Fruit fly (Drosophila melanogaster) whole organism, embryonic: ENCODE data around the gene dgt6.

Experiments
- Ada2b ChIP-seq: fragments of 200-800 bp; sonication (Bioruptor generic); IDR thresholded peaks from 2 replicates; pipeline ENCODE4 v1.3.6; 2022; ENCODE audit warnings: missing biosample characterization, missing genetic modification characterization
- Atf-2 ChIP-seq: fragments of 200-800 bp; sonication (Bioruptor generic); optimal IDR thresholded peaks from 2 replicates; lab custom pipeline; 2016; ENCODE audit warnings: missing biosample characterization, missing genetic modification characterization
- Bteb2 ChIP-seq: fragments of 200-800 bp; sonication (Bioruptor generic); optimal IDR thresholded peaks from 2 replicates; lab custom pipeline; 2016; ENCODE audit warnings: missing biosample characterization, missing genetic modification characterization
- CG10209 ChIP-seq: fragments of 200-800 bp; sonication (Bioruptor generic); optimal IDR thresholded peaks from 3 replicates; lab custom pipeline; 2017; ENCODE audit warnings: missing biosample characterization, mild to moderate bottlenecking, missing genetic modification characterization, missing genetic modification reagents
- CG10431 ChIP-seq: fragments of 200-800 bp; sonication (Bioruptor generic); optimal IDR thresholded peaks from 3 replicates; lab custom pipeline; 2018; ENCODE audit warnings: missing biosample characterization, mild to moderate bottlenecking, missing genetic modification characterization
- CG10543 ChIP-seq: fragments of 200-800 bp; sonication (Bioruptor generic); optimal IDR thresholded peaks from 3 replicates; lab custom pipeline; 2017; ENCODE audit warnings: missing biosample characterization, mild to moderate bottlenecking, missing genetic modification characterization, moderate library complexity
- CG12391 ChIP-seq: fragments of 200-800 bp; sonication (Bioruptor generic); optimal IDR thresholded peaks from 3 replicates; lab custom pipeline; 2018; ENCODE audit warnings: missing biosample characterization, mild to moderate bottlenecking, missing genetic modification characterization, moderate library complexity
- CG14014 ChIP-seq: fragments of 200-800 bp; sonication (Bioruptor generic); IDR thresholded peaks from 2 replicates; pipeline ENCODE4 v1.3.6; 2022; ENCODE audit warnings: missing biosample characterization, missing genetic modification characterization
- CG14710 ChIP-seq: fragments of 200-800 bp; sonication (Bioruptor generic); optimal IDR thresholded peaks from 3 replicates; lab custom pipeline; 2019; ENCODE audit warnings: missing biosample characterization, mild to moderate bottlenecking, missing genetic modification characterization, moderate library complexity
- CG14965 ChIP-seq: fragments of 200-800 bp; sonication (Bioruptor generic); optimal IDR thresholded peaks from 2 replicates; lab custom pipeline; 2016; ENCODE audit warnings: missing biosample characterization, missing genetic modification characterization, borderline replicate concordance
- CG15011 ChIP-seq: fragments of 200-800 bp; sonication (Bioruptor generic); optimal IDR thresholded peaks from 3 replicates; lab custom pipeline; 2018; ENCODE audit warnings: missing biosample characterization, mild to moderate bottlenecking, missing genetic modification characterization
- CG15514 ChIP-seq: fragments of 200-800 bp; sonication (Bioruptor generic); optimal IDR thresholded peaks from 3 replicates; lab custom pipeline; 2017; ENCODE audit warnings: missing biosample characterization, missing genetic modification characterization, mild to moderate bottlenecking, moderate library complexity, missing genetic modification reagents
- CG17361 ChIP-seq: fragments of 200-800 bp; sonication (Bioruptor generic); IDR thresholded peaks from 3 replicates; pipeline ENCODE4 v1.3.6; 2022; ENCODE audit warnings: missing biosample characterization, missing genetic modification characterization
- CG2202 ChIP-seq: fragments of 200-800 bp; sonication (Bioruptor generic); optimal IDR thresholded peaks from 2 replicates; lab custom pipeline; 2018; ENCODE audit warnings: missing biosample characterization, mild to moderate bottlenecking, missing genetic modification characterization
- CG32767 ChIP-seq: fragments of 200-800 bp; sonication (Bioruptor generic); IDR thresholded peaks from 2 replicates; pipeline ENCODE4 v1.3.6; 2022; ENCODE audit warnings: missing biosample characterization, missing genetic modification characterization
- CG3847 ChIP-seq: fragments of 200-800 bp; sonication (Bioruptor generic); IDR thresholded peaks from 2 replicates; pipeline ENCODE4 v1.3.6; 2022; ENCODE audit warnings: missing biosample characterization, missing genetic modification characterization
- CG6683 ChIP-seq: fragments of 200-800 bp; sonication (Bioruptor generic); optimal IDR thresholded peaks from 2 replicates; lab custom pipeline; 2017; ENCODE audit warnings: missing biosample characterization, mild to moderate bottlenecking, missing genetic modification characterization, missing genetic modification reagents
- D ChIP-seq, 2 experiments: fragments of 200-800 bp in 1 of 2; fragments of >200 bp in 1 of 2; sonication (Bioruptor generic) in 1 of 2; optimal IDR thresholded peaks; 2 replicates in 1 of 2; 3 replicates in 1 of 2; lab custom pipeline; 2017; ENCODE audit warnings: mild to moderate bottlenecking in 1 of 2, missing biosample characterization in 1 of 2, missing genetic modification characterization in 1 of 2, missing genetic modification reagents in 1 of 2
- Deaf1 ChIP-seq: fragments of 200-800 bp; optimal IDR thresholded peaks from 3 replicates; lab custom pipeline; 2019; ENCODE audit warnings: missing biosample characterization, mild to moderate bottlenecking, missing genetic modification characterization, moderate library complexity
- Dref ChIP-seq: fragments of 200-800 bp; sonication (Bioruptor generic); IDR thresholded peaks from 2 replicates; pipeline ENCODE4 v1.3.6; 2022; ENCODE audit warnings: missing biosample characterization, missing genetic modification characterization
- E2f2 ChIP-seq: fragments of 200-800 bp; sonication (Bioruptor generic); IDR thresholded peaks from 2 replicates; pipeline ENCODE4 v1.3.6; 2022; ENCODE audit warnings: missing biosample characterization, missing genetic modification characterization
- MTF-1 ChIP-seq: fragments of 200-800 bp; sonication (Bioruptor generic); optimal IDR thresholded peaks from 2 replicates; lab custom pipeline; 2018; ENCODE audit warnings: missing biosample characterization, mild to moderate bottlenecking, missing genetic modification characterization, borderline replicate concordance
- Mes4 ChIP-seq: fragments of 200-800 bp; sonication (Bioruptor generic); optimal IDR thresholded peaks from 2 replicates; lab custom pipeline; 2016; ENCODE audit warnings: missing biosample characterization, missing genetic modification characterization
- Mrtf ChIP-seq: fragments of 200-800 bp; sonication (Bioruptor generic); IDR thresholded peaks from 3 replicates; pipeline ENCODE4 v1.3.6; 2022; ENCODE audit warnings: missing biosample characterization, missing genetic modification characterization
- Rx ChIP-seq: fragments of 200-800 bp; sonication (Bioruptor generic); IDR thresholded peaks from 2 replicates; pipeline ENCODE4 v1.3.6; 2022; ENCODE audit warnings: missing biosample characterization, missing genetic modification characterization
- Sry-β ChIP-seq: fragments of 200-800 bp; sonication (Bioruptor generic); optimal IDR thresholded peaks from 2 replicates; lab custom pipeline; 2018; ENCODE audit warnings: missing biosample characterization, mild to moderate bottlenecking, missing genetic modification characterization, moderate library complexity
- TFAM ChIP-seq: fragments of 200-800 bp; sonication (Bioruptor generic); optimal IDR thresholded peaks from 2 replicates; lab custom pipeline; 2017; ENCODE audit warnings: missing biosample characterization, missing genetic modification characterization, inconsistent platforms
- Taf1 ChIP-seq: fragments of 200-800 bp; sonication (Bioruptor generic); IDR thresholded peaks from 2 replicates; pipeline ENCODE4 v1.3.6; 2022; ENCODE audit warnings: missing biosample characterization, missing genetic modification characterization
- al ChIP-seq: fragments of 200-800 bp; sonication (Bioruptor generic); IDR thresholded peaks from 2 replicates; pipeline ENCODE4 v1.3.6; 2022; ENCODE audit warnings: missing biosample characterization, missing genetic modification characterization
- ato ChIP-seq: fragments of 200-800 bp; sonication (Bioruptor generic); IDR thresholded peaks from 2 replicates; pipeline ENCODE4 v1.3.6; 2022; ENCODE audit warnings: missing biosample characterization, missing genetic modification characterization; ENCODE audit not compliant: partially characterized antibody
- bsh ChIP-seq, 2 experiments: fragments of 200-800 bp; sonication (Bioruptor generic); optimal IDR thresholded peaks; 2 replicates each; lab custom pipeline; 2017 to 2018; ENCODE audit warnings: mild to moderate bottlenecking in 2 of 2, missing biosample characterization in 2 of 2, missing genetic modification characterization in 2 of 2, moderate library complexity in 1 of 2
- dati ChIP-seq: fragments of 200-800 bp; sonication (Bioruptor generic); IDR thresholded peaks from 2 replicates; pipeline ENCODE4 v1.3.6; 2022; ENCODE audit warnings: missing biosample characterization, missing genetic modification characterization
- dimm ChIP-seq: fragments of 200-800 bp; sonication (Bioruptor generic); IDR thresholded peaks from 2 replicates; pipeline ENCODE4 v1.3.6; 2022; ENCODE audit warnings: missing biosample characterization, missing genetic modification characterization
- dysf ChIP-seq: fragments of 200-800 bp; sonication (Bioruptor generic); IDR thresholded peaks from 3 replicates; pipeline ENCODE4 v1.3.6; 2022; ENCODE audit warnings: missing biosample characterization, missing genetic modification characterization
- gem ChIP-seq: fragments of 200-800 bp; sonication (Bioruptor generic); optimal IDR thresholded peaks from 2 replicates; lab custom pipeline; 2019; ENCODE audit warnings: missing biosample characterization, mild to moderate bottlenecking, missing genetic modification characterization, moderate library complexity
- ind ChIP-seq: fragments of 200-800 bp; sonication (Bioruptor generic); optimal IDR thresholded peaks from 3 replicates; lab custom pipeline; 2016; ENCODE audit warnings: missing biosample characterization, missing genetic modification characterization
- jumu ChIP-seq: fragments of 200-800 bp; sonication (Bioruptor generic); optimal IDR thresholded peaks from 3 replicates; lab custom pipeline; 2016; ENCODE audit warnings: missing biosample characterization, missing genetic modification characterization
- kah ChIP-seq: fragments of 200-800 bp; sonication (Bioruptor generic); optimal IDR thresholded peaks from 2 replicates; lab custom pipeline; 2018; ENCODE audit warnings: missing biosample characterization, mild to moderate bottlenecking, missing genetic modification characterization
- kni ChIP-seq: fragments of 200-800 bp; sonication (Bioruptor generic); optimal IDR thresholded peaks from 3 replicates; lab custom pipeline; 2017; ENCODE audit warnings: mild to moderate bottlenecking, missing biosample characterization, missing genetic modification reagents, missing genetic modification characterization
- lov ChIP-seq, 2 experiments: fragments of 200-800 bp in 1 of 2; fragments of >200 bp in 1 of 2; sonication (Bioruptor generic) in 1 of 2; IDR thresholded peaks in 1 of 2; optimal IDR thresholded peaks in 1 of 2; 2 replicates in 1 of 2; 3 replicates in 1 of 2; pipeline versions ENCODE4 v1.3.6 to Lab custom; 2017 to 2022; ENCODE audit warnings: missing biosample characterization in 1 of 2, missing genetic modification characterization in 1 of 2
- maf-S ChIP-seq: fragments of 200-800 bp; sonication (Bioruptor generic); optimal IDR thresholded peaks from 2 replicates; lab custom pipeline; 2016; ENCODE audit warnings: missing biosample characterization, missing genetic modification characterization
- mam ChIP-seq: fragments of 200-800 bp; sonication (Bioruptor generic); optimal IDR thresholded peaks from 3 replicates; lab custom pipeline; 2016; ENCODE audit warnings: missing biosample characterization, missing genetic modification characterization
- nerfin-2 ChIP-seq: fragments of 200-800 bp; sonication (Bioruptor generic); IDR thresholded peaks from 2 replicates; pipeline ENCODE4 v1.3.6; 2022; ENCODE audit warnings: missing biosample characterization, missing genetic modification characterization; ENCODE audit not compliant: partially characterized antibody
- pan ChIP-seq, 4 experiments: fragments of >200 bp in 3 of 4; fragments of 200-800 bp in 1 of 4; sonication (Bioruptor generic) in 1 of 4; optimal IDR thresholded peaks in 3 of 4; IDR thresholded peaks in 1 of 4; 2 replicates each; pipeline versions ENCODE4 v1.3.6 to Lab custom; 2017 to 2022; ENCODE audit warnings: missing biosample characterization in 2 of 4, missing genetic modification characterization in 2 of 4, mixed read lengths in 1 of 4
- row ChIP-seq: fragments of 200-800 bp; sonication (Bioruptor generic); IDR thresholded peaks from 3 replicates; pipeline ENCODE4 v1.3.6; 2022; ENCODE audit warnings: missing biosample characterization, missing genetic modification characterization
- sima ChIP-seq: fragments of 200-800 bp; sonication (Bioruptor generic); optimal IDR thresholded peaks from 2 replicates; lab custom pipeline; 2016; ENCODE audit warnings: missing biosample characterization, missing genetic modification characterization
- sqz ChIP-seq: fragments of 200-800 bp; sonication (Bioruptor generic); optimal IDR thresholded peaks from 3 replicates; lab custom pipeline; 2018; ENCODE audit warnings: missing biosample characterization, mild to moderate bottlenecking, missing genetic modification characterization
- trh ChIP-seq: fragments of 200-800 bp; sonication (Bioruptor generic); optimal IDR thresholded peaks from 2 replicates; lab custom pipeline; 2016; ENCODE audit warnings: missing biosample characterization, missing genetic modification characterization
- tx ChIP-seq: fragments of 200-800 bp; sonication (Bioruptor generic); optimal IDR thresholded peaks from 2 replicates; lab custom pipeline; 2016; ENCODE audit warnings: missing biosample characterization, missing genetic modification characterization

The dgt6 gene

dm6 chr3R:29148072-29148471 lies 17.3 kb upstream of the dgt6 start, which contains the start of the genes CG11882 and Pglym78 (continued):
- TF ChIP-seq gem (tag; lab: Kevin White, UChicago) (no peak), dimm (GFP tag; lab: Robert Waterston, UW) (no peak), lov (optimal IDR thresholded peaks at IDR 0.05; lab: Kevin White, UChicago) (no peak), lov (GFP tag; IDR thresholded peaks at IDR 0.05; lab: Robert Waterston, UW) (no peak), maf-S (GFP tag; lab: Kevin White, UChicago) (no peak), CG15011 (GFP tag; lab: Kevin White, UChicago) (no peak), Mrtf (GFP tag; lab: Robert Waterston, UW) (no peak), CG10209 (no peak), ato (peak; percentile 72), CG17361 (GFP tag; lab: Robert Waterston, UW) (no peak), CG14710 (tag; lab: Kevin White, UChicago) (peak; percentile 41), ind (no peak), D (optimal IDR thresholded peaks at IDR 0.05; lab: Kevin White, UChicago) (peak; percentile 77), D (GFP tag; optimal IDR thresholded peaks at IDR 0.05; lab: Kevin White, UChicago) (no peak), CG6683 (GFP tag; lab: Kevin White, UChicago) (no peak), MTF-1 (GFP tag; lab: Kevin White, UChicago) (peak; percentile 45), Rx (GFP tag; lab: Robert Waterston, UW) (no peak), Mes4 (GFP tag; lab: Kevin White, UChicago) (peak; percentile 12), CG15514 (GFP tag; lab: Kevin White, UChicago) (peak; percentile 90), kah (GFP tag; lab: Kevin White, UChicago) (peak; percentile 82), sqz (GFP tag; lab: Kevin White, UChicago) (no peak), CG10431 (GFP tag; lab: Kevin White, UChicago) (no peak), CG2202 (tag; lab: Kevin White, UChicago) (no peak), CG10543 (peak; percentile 42), mam (GFP tag; lab: Kevin White, UChicago) (peak; percentile 72), row (GFP tag; lab: Robert Waterston, UW) (peak; percentile 59), nerfin-2 (GFP tag; lab: Robert Waterston, UW) (peak; percentile 45; the same call in 1 of the 2 replicates), Bteb2 (GFP tag; lab: Kevin White, UChicago) (no peak), CG32767 (GFP tag; lab: Robert Waterston, UW) (0 out of 2 replicates have a peak, but pooled peaks have one; percentile 30), dysf (GFP tag; lab: Robert Waterston, UW) (no peak), Sry-β (GFP tag; lab: Kevin White, UChicago) (no peak), Taf1 (GFP tag; lab: Robert Waterston, UW) (no peak), CG14965 (GFP tag; lab: Kevin White, UChicago) (no peak), sima (GFP tag; lab: Kevin White, UChicago) (no peak), Ada2b (GFP tag; lab: Robert Waterston, UW) (peak; percentile 50), kni (GFP tag; lab: Kevin White, UChicago) (peak; percentile 12), dati (GFP tag; lab: Robert Waterston, UW) (no peak), Deaf1 (tag; lab: Kevin White, UChicago) (no peak), jumu (peak; percentile 70), trh (GFP tag; lab: Kevin White, UChicago) (no peak), CG14014 (peak; percentile 23; the same call in 1 of the 2 replicates), bsh (GFP tag; optimal IDR thresholded peaks at IDR 0.05; lab: Kevin White, UChicago) (no peak), Atf-2 (GFP tag; lab: Kevin White, UChicago) (no peak), tx (GFP tag; lab: Kevin White, UChicago) (peak; percentile 34), al (peak; percentile 51), CG3847 (GFP tag; lab: Robert Waterston, UW) (peak; percentile 90), E2f2 (GFP tag; lab: Robert Waterston, UW) (peak; percentile 88), CG12391 (peak; percentile 49), pan (optimal IDR thresholded peaks at IDR 0.05; lab: Kevin White, UChicago) (no peak), pan (GFP tag; optimal IDR thresholded peaks at IDR 0.05 in 1 of 2, IDR thresholded peaks at IDR 0.05 in 1 of 2) (peak in 1 of 2 experiments; percentile 39), TFAM (GFP tag; lab: Kevin White, UChicago) (no peak), Dref (GFP tag; lab: Robert Waterston, UW) (peak; percentile 81)
